Fruit fly (Drosophila melanogaster): ENCODE data around the gene GstD1.

dm6 chr3R:12406235-12407196 lies 37.4 kb upstream of the GstD1 start, which contains the start of gene CG5167:
- TF ChIP-seq CG11617 (GFP tag; optimal IDR thresholded peaks at IDR 0.05) (peak; percentile 70), tj (GFP tag; optimal IDR thresholded peaks at IDR 0.05) (peak; percentile 28), kay (GFP tag; ENCODE audit: borderline replicate concordance) (no peak), pad (GFP tag; optimal IDR thresholded peaks at IDR 0.05) (no peak), Clk (GFP tag; optimal IDR thresholded peaks at IDR 0.05) (no peak), bab1 (GFP tag; optimal IDR thresholded peaks at IDR 0.05) (peak; percentile 60), cic (GFP tag; optimal IDR thresholded peaks at IDR 0.05) (peak; percentile 47), CG33017 (tag; optimal IDR thresholded peaks at IDR 0.05) (peak; percentile 69)
